Worm (Caenorhabditis elegans) whole organism, young adult: ENCODE data around the gene T05A7.7.
"Not testable (repeated sequence)": the region's sequence is repeated elsewhere in the genome, so short reads cannot be mapped to it uniquely, and the experiment has no call there.

Experiments
- B0336.3 ChIP-seq: fragments of 200-800 bp; sonication (Bioruptor generic); IDR thresholded peaks from 2 replicates; pipeline ENCODE4 v1.3.6; 2022; ENCODE audit warnings: missing genetic modification characterization, missing compliant biosample characterization
- C06A6.2 ChIP-seq: fragments of 200-800 bp; sonication (Bioruptor generic); conservative IDR thresholded peaks from 2 replicates; pipeline ENCODE4 v1.3.6; 2022; ENCODE audit warnings: missing genetic modification characterization, missing compliant biosample characterization
- D2030.7 ChIP-seq: fragments of 200-800 bp; sonication (Bioruptor generic); IDR thresholded peaks from 2 replicates; pipeline ENCODE4 v1.3.6; 2022; ENCODE audit warnings: missing genetic modification reagents, missing genetic modification characterization, missing compliant biosample characterization
- K11D2.4 ChIP-seq: fragments of 200-800 bp; sonication (Bioruptor generic); IDR thresholded peaks from 2 replicates; pipeline ENCODE4 v1.3.6; 2022; ENCODE audit warnings: missing genetic modification reagents, missing genetic modification characterization, missing compliant biosample characterization
- K12H6.12 ChIP-seq: fragments of 200-800 bp; sonication (Bioruptor generic); optimal IDR thresholded peaks from 2 replicates; lab custom pipeline; 2018; ENCODE audit warnings: mild to moderate bottlenecking, missing genetic modification characterization, missing compliant biosample characterization
- Y53G8AR.9 ChIP-seq: fragments of 200-800 bp; sonication (Bioruptor generic); conservative IDR thresholded peaks from 2 replicates; pipeline ENCODE4 v1.3.6; 2022; ENCODE audit warnings: missing genetic modification reagents, missing genetic modification characterization, missing compliant biosample characterization
- Y56A3A.18 ChIP-seq: fragments of 200-800 bp; sonication (Bioruptor generic); IDR thresholded peaks from 2 replicates; pipeline ENCODE4 v1.3.6; 2022; ENCODE audit warnings: missing genetic modification reagents, missing genetic modification characterization, missing compliant biosample characterization
- Y67H2A.10 ChIP-seq: fragments of 200-800 bp; sonication (Bioruptor generic); conservative IDR thresholded peaks from 2 replicates; pipeline ENCODE4 v1.3.6; 2022; ENCODE audit warnings: missing genetic modification reagents, missing genetic modification characterization, missing compliant biosample characterization
- Y95B8A.8 ChIP-seq: fragments of 200-800 bp; sonication (Bioruptor generic); IDR thresholded peaks from 2 replicates; pipeline ENCODE4 v1.3.6; 2022; ENCODE audit warnings: missing genetic modification reagents, missing genetic modification characterization, missing compliant biosample characterization
- ama-1 ChIP-seq, 3 experiments: fragments of 150-350 bp in 1 of 3; sonication (generic microtip) in 2 of 3; optimal IDR thresholded peaks; 2 replicates each; lab custom pipeline; 2014 to 2018; ENCODE audit warnings: missing biosample characterization in 2 of 3, missing genetic modification characterization in 2 of 3, missing genetic modification reagents in 2 of 3
- aptf-2 ChIP-seq: fragments of 200-800 bp; sonication (Bioruptor generic); conservative IDR thresholded peaks from 2 replicates; pipeline ENCODE4 v1.3.6; 2022; ENCODE audit warnings: missing genetic modification reagents, missing genetic modification characterization, missing compliant biosample characterization
- athp-1 ChIP-seq: sonication (generic microtip); optimal IDR thresholded peaks from 2 replicates; lab custom pipeline; 2017; ENCODE audit warnings: mild to moderate bottlenecking, missing genetic modification characterization, missing compliant biosample characterization
- attf-5 ChIP-seq: fragments of 200-800 bp; sonication (Bioruptor generic); optimal IDR thresholded peaks from 2 replicates; lab custom pipeline; 2018; ENCODE audit warnings: mild to moderate bottlenecking, missing genetic modification characterization, missing compliant biosample characterization
- attf-6 ChIP-seq: fragments of 200-800 bp; sonication (Bioruptor generic); IDR thresholded peaks from 2 replicates; pipeline ENCODE4 v1.3.6; 2022; ENCODE audit warnings: missing genetic modification reagents, missing genetic modification characterization, missing compliant biosample characterization
- ceh-100 ChIP-seq: fragments of 200-800 bp; sonication (Bioruptor generic); IDR thresholded peaks from 2 replicates; pipeline ENCODE4 v1.3.6; 2022; ENCODE audit warnings: missing genetic modification reagents, missing genetic modification characterization, missing compliant biosample characterization
- ceh-91 ChIP-seq: fragments of 200-800 bp; sonication (Bioruptor generic); IDR thresholded peaks from 2 replicates; pipeline ENCODE4 v1.3.6; 2022; ENCODE audit warnings: missing genetic modification reagents, missing genetic modification characterization, missing compliant biosample characterization
- dox-1 ChIP-seq: fragments of 200-800 bp; sonication (Bioruptor generic); IDR thresholded peaks from 2 replicates; pipeline ENCODE4 v1.3.6; 2022; ENCODE audit warnings: missing genetic modification reagents, missing genetic modification characterization, missing compliant biosample characterization
- dpff-1 ChIP-seq: sonication (generic microtip); optimal IDR thresholded peaks from 2 replicates; lab custom pipeline; 2017; ENCODE audit warnings: mild to moderate bottlenecking, missing genetic modification characterization, missing compliant biosample characterization
- dpl-1 ChIP-seq: fragments of 150-350 bp; optimal IDR thresholded peaks from 2 replicates; lab custom pipeline; 2014; ENCODE audit warnings: missing biosample characterization, missing genetic modification reagents, missing genetic modification characterization
- egrh-3 ChIP-seq: fragments of 200-800 bp; sonication (Bioruptor generic); IDR thresholded peaks from 2 replicates; pipeline ENCODE4 v1.3.6; 2022; ENCODE audit warnings: missing genetic modification reagents, missing genetic modification characterization, missing compliant biosample characterization
- ekl-4 ChIP-seq: fragments of 200-800 bp; sonication (Bioruptor generic); IDR thresholded peaks from 2 replicates; pipeline ENCODE4 v1.3.6; 2022; ENCODE audit warnings: missing genetic modification reagents, missing genetic modification characterization, missing compliant biosample characterization
- hmg-1.2 ChIP-seq: fragments of 200-800 bp; sonication (Bioruptor generic); IDR thresholded peaks from 2 replicates; pipeline ENCODE4 v1.3.6; 2022; ENCODE audit warnings: missing genetic modification reagents, missing genetic modification characterization, missing compliant biosample characterization
- hmg-20 ChIP-seq: fragments of 200-800 bp; sonication (Bioruptor generic); IDR thresholded peaks from 2 replicates; pipeline ENCODE4 v1.3.6; 2022; ENCODE audit warnings: missing genetic modification reagents, missing genetic modification characterization, missing compliant biosample characterization
- hrde-1 ChIP-seq: sonication (generic microtip); optimal IDR thresholded peaks from 2 replicates; lab custom pipeline; 2016; ENCODE audit warnings: missing genetic modification characterization, mild to moderate bottlenecking, missing compliant biosample characterization, moderate library complexity, missing genotype, missing genetic modification reagents, borderline replicate concordance
- let-607 ChIP-seq, 2 experiments: fragments of 200-800 bp in 1 of 2; sonication (Bioruptor generic) in 1 of 2; sonication (generic microtip) in 1 of 2; optimal IDR thresholded peaks; 2 replicates each; lab custom pipeline; 2016 to 2018; ENCODE audit warnings: mild to moderate bottlenecking in 2 of 2, missing compliant biosample characterization in 2 of 2, missing genetic modification characterization in 2 of 2, moderate library complexity in 2 of 2, missing genotype in 1 of 2
- lin-35 ChIP-seq, 3 experiments: fragments of 150-350 bp in 2 of 3; sonication (generic microtip) in 1 of 3; optimal IDR thresholded peaks; 2 replicates each; lab custom pipeline; 2014 to 2018; ENCODE audit warnings: missing biosample characterization in 3 of 3, missing genetic modification characterization in 3 of 3, missing genetic modification reagents in 3 of 3
- lin-54 ChIP-seq: fragments of 200-800 bp; sonication (Bioruptor generic); optimal IDR thresholded peaks from 2 replicates; lab custom pipeline; 2018; ENCODE audit warnings: mild to moderate bottlenecking, missing genetic modification characterization, missing compliant biosample characterization
- lsl-1 ChIP-seq: fragments of 200-800 bp; sonication (Bioruptor generic); optimal IDR thresholded peaks from 2 replicates; lab custom pipeline; 2018; ENCODE audit warnings: mild to moderate bottlenecking, missing genetic modification characterization, moderate library complexity, missing compliant biosample characterization
- madf-10 ChIP-seq: sonication (generic microtip); optimal IDR thresholded peaks from 2 replicates; lab custom pipeline; 2016; ENCODE audit warnings: mild to moderate bottlenecking, missing genetic modification characterization, missing compliant biosample characterization
- madf-3 ChIP-seq: fragments of 200-800 bp; sonication (Bioruptor generic); IDR thresholded peaks from 2 replicates; pipeline ENCODE4 v1.3.6; 2022; ENCODE audit warnings: missing genetic modification reagents, missing genetic modification characterization, missing compliant biosample characterization
- madf-6 ChIP-seq: fragments of 200-800 bp; sonication (Bioruptor generic); IDR thresholded peaks from 2 replicates; pipeline ENCODE4 v1.3.6; 2022; ENCODE audit warnings: missing genetic modification reagents, missing genetic modification characterization, missing compliant biosample characterization
- madf-8 ChIP-seq: fragments of 200-800 bp; sonication (Bioruptor generic); conservative IDR thresholded peaks from 2 replicates; pipeline ENCODE4 v1.3.6; 2022; ENCODE audit warnings: missing genetic modification reagents, missing genetic modification characterization, missing compliant biosample characterization
- nfyb-1 ChIP-seq: fragments of 200-800 bp; sonication (Bioruptor generic); IDR thresholded peaks from 2 replicates; pipeline ENCODE4 v1.3.6; 2022; ENCODE audit warnings: missing genetic modification reagents, missing genetic modification characterization, missing compliant biosample characterization
- nhr-80 ChIP-seq: sonication (generic microtip); optimal IDR thresholded peaks from 2 replicates; lab custom pipeline; 2016; ENCODE audit warnings: missing genetic modification characterization, missing compliant biosample characterization
- nhr-90 ChIP-seq: sonication (generic microtip); optimal IDR thresholded peaks from 2 replicates; lab custom pipeline; 2016; ENCODE audit warnings: missing genotype, mild to moderate bottlenecking, missing genetic modification characterization, missing compliant biosample characterization
- rcor-1 ChIP-seq: fragments of 200-800 bp; sonication (Bioruptor generic); IDR thresholded peaks from 2 replicates; pipeline ENCODE4 v1.3.6; 2022; ENCODE audit warnings: missing genetic modification reagents, missing genetic modification characterization, missing compliant biosample characterization
- snpc-1.1 ChIP-seq: sonication (generic microtip); optimal IDR thresholded peaks from 2 replicates; lab custom pipeline; 2017; ENCODE audit warnings: missing genetic modification characterization, mild to moderate bottlenecking, missing compliant biosample characterization, antibody characterized with exemption, moderate library complexity, missing genotype, missing genetic modification reagents; ENCODE audit not compliant: insufficient read depth
- snpc-4 ChIP-seq, 5 experiments: fragments of 150-350 bp in 1 of 5; sonication (generic microtip) in 4 of 5; optimal IDR thresholded peaks; 2 replicates each; lab custom pipeline; 2014 to 2018; ENCODE audit warnings: missing genetic modification characterization in 5 of 5, missing biosample characterization in 3 of 5, antibody characterized with exemption in 2 of 5, mild to moderate bottlenecking in 2 of 5, missing compliant biosample characterization in 2 of 5, missing genotype in 2 of 5, moderate library complexity in 2 of 5, missing genetic modification reagents in 1 of 5
- tbp1 ChIP-seq: fragments of 200-800 bp; sonication (Bioruptor generic); optimal IDR thresholded peaks from 2 replicates; lab custom pipeline; 2018; ENCODE audit warnings: mild to moderate bottlenecking, missing genetic modification characterization, missing compliant biosample characterization
- unc-130 ChIP-seq: sonication (generic microtip); optimal IDR thresholded peaks from 2 replicates; lab custom pipeline; 2016; ENCODE audit warnings: missing genetic modification reagents, missing genetic modification characterization, missing compliant biosample characterization
- xnd-1 ChIP-seq: sonication (generic microtip); optimal IDR thresholded peaks from 2 replicates; lab custom pipeline; 2016; ENCODE audit warnings: missing genotype, missing genetic modification reagents, missing genetic modification characterization, missing compliant biosample characterization
- ztf-22 ChIP-seq: fragments of 200-800 bp; sonication (Bioruptor generic); optimal IDR thresholded peaks from 2 replicates; lab custom pipeline; 2018; ENCODE audit warnings: mild to moderate bottlenecking, missing genetic modification characterization, moderate library complexity, missing compliant biosample characterization
- ztf-28 ChIP-seq: fragments of 200-800 bp; sonication (Bioruptor generic); IDR thresholded peaks from 2 replicates; pipeline ENCODE4 v1.3.6; 2022; ENCODE audit warnings: missing genetic modification reagents, missing genetic modification characterization, missing compliant biosample characterization

T05A7.7 gene

ce11 chrII:4703011-4703410 is 21.7 kb upstream of the T05A7.7 start (continued):
- TF ChIP-seq hmg-1.2: peak; percentile 45
- TF ChIP-seq snpc-1.1: no peak
- TF ChIP-seq lin-35 (GFP tag; optimal IDR thresholded peaks at IDR 0.05; lab: Kevin White, UChicago): peak in 1 of 3 experiments; percentile 36
- no peak for TF ChIP-seq ama-1 (optimal IDR thresholded peaks at IDR 0.05; lab: Kevin White, UChicago)
- TF ChIP-seq ama-1 (GFP tag; optimal IDR thresholded peaks at IDR 0.05; lab: Kevin White, UChicago): no peak
- no peak for TF ChIP-seq dpff-1 (tag; lab: Kevin White, UChicago)
- TF ChIP-seq aptf-2 (GFP tag; lab: Robert Waterston, UW): no peak
- TF ChIP-seq ztf-22: no peak
- TF ChIP-seq Y53G8AR.9 (GFP tag; lab: Robert Waterston, UW): peak; percentile 83
- TF ChIP-seq lin-54 (GFP tag; lab: Kevin White, UChicago): peak; percentile 58
- TF ChIP-seq athp-1: peak; percentile 2
- peak; percentile 55 for TF ChIP-seq lsl-1 (GFP tag; lab: Kevin White, UChicago)
- peak; percentile 76 for TF ChIP-seq attf-6 (GFP tag; lab: Robert Waterston, UW)
- TF ChIP-seq xnd-1 (tag; lab: Kevin White, UChicago): peak; percentile 13
- peak; percentile 70; the same call in 1 of the 2 replicates for TF ChIP-seq B0336.3 (GFP tag; lab: Robert Waterston, UW)
- no peak for TF ChIP-seq ztf-28 (GFP tag; lab: Robert Waterston, UW)

ce11 chrII:4701482-4702119 is 20.3 kb upstream of the T05A7.7 start, which contains the start of gene unc-85:
Gene unc-85, plus strand, starts transcription at chrII:4702069.
- peak; percentile 88 for TF ChIP-seq dpl-1 (GFP tag; lab: Kevin White, UChicago)
- peak; percentile 100 for TF ChIP-seq D2030.7 (GFP tag; lab: Robert Waterston, UW)
- TF ChIP-seq aptf-2 (GFP tag; lab: Robert Waterston, UW): peak; percentile 77
- TF ChIP-seq madf-10 (tag; lab: Kevin White, UChicago): peak; percentile 44
- peak; percentile 74; the same call in 1 of the 2 replicates for TF ChIP-seq hmg-20 (GFP tag; lab: Robert Waterston, UW)
- peak; percentile 90 for TF ChIP-seq attf-5
- peak; percentile 97 for TF ChIP-seq madf-8 (GFP tag; lab: Robert Waterston, UW)
- TF ChIP-seq dox-1 (GFP tag; lab: Robert Waterston, UW): peak; percentile 99
- peak; percentile 99 for TF ChIP-seq Y95B8A.8 (GFP tag; lab: Robert Waterston, UW)
- TF ChIP-seq Y53G8AR.9 (GFP tag; lab: Robert Waterston, UW): peak; percentile 94
- peak; percentile 54 to 70 (median 60) for TF ChIP-seq lin-35 (GFP tag; optimal IDR thresholded peaks at IDR 0.05; lab: Kevin White, UChicago)
- TF ChIP-seq ceh-100 (GFP tag; lab: Robert Waterston, UW): peak; percentile 97
- peak; percentile 56 for TF ChIP-seq unc-130 (GFP tag; lab: Kevin White, UChicago)
- peak; percentile 95 for TF ChIP-seq nfyb-1 (GFP tag; lab: Robert Waterston, UW)
- not testable (repeated sequence) for TF ChIP-seq snpc-4 (GFP tag; optimal IDR thresholded peaks at IDR 0.05; lab: Kevin White, UChicago)
- peak; percentile 20 to 66 (median 58) for TF ChIP-seq snpc-4 (tag; optimal IDR thresholded peaks at IDR 0.05; lab: Kevin White, UChicago)
- TF ChIP-seq athp-1: peak; percentile 46
- TF ChIP-seq K12H6.12 (tag; lab: Kevin White, UChicago): peak; percentile 2
- peak; percentile 57 for TF ChIP-seq nhr-80 (tag; lab: Kevin White, UChicago)
- peak; percentile 11 for TF ChIP-seq hrde-1 (tag; lab: Kevin White, UChicago)
- TF ChIP-seq xnd-1 (tag; lab: Kevin White, UChicago): peak; percentile 88
- TF ChIP-seq madf-6 (GFP tag; lab: Robert Waterston, UW): peak; percentile 99
- peak; percentile 88 for TF ChIP-seq K11D2.4 (GFP tag; lab: Robert Waterston, UW)
- peak in 1 of 2 experiments; percentile 74 for TF ChIP-seq let-607 (tag; optimal IDR thresholded peaks at IDR 0.05; lab: Kevin White, UChicago)
- peak; percentile 34 for TF ChIP-seq nhr-90 (tag; lab: Kevin White, UChicago)
- TF ChIP-seq madf-3 (GFP tag; lab: Robert Waterston, UW): peak; percentile 95
- TF ChIP-seq Y56A3A.18 (GFP tag; lab: Robert Waterston, UW): peak; percentile 75
- TF ChIP-seq ceh-91 (GFP tag; lab: Robert Waterston, UW): peak; percentile 100
- TF ChIP-seq C06A6.2 (GFP tag; lab: Robert Waterston, UW): peak; percentile 98
- peak; percentile 61 for TF ChIP-seq tbp1 (GFP tag; lab: Kevin White, UChicago)
- TF ChIP-seq attf-6 (GFP tag; lab: Robert Waterston, UW): peak; percentile 77
- TF ChIP-seq Y67H2A.10 (GFP tag; lab: Robert Waterston, UW): peak; percentile 91
- TF ChIP-seq rcor-1 (GFP tag; lab: Robert Waterston, UW): peak; percentile 96
- peak; percentile 85 for TF ChIP-seq egrh-3 (GFP tag; lab: Robert Waterston, UW)
- peak; percentile 97 for TF ChIP-seq ekl-4 (GFP tag; lab: Robert Waterston, UW)
